Fruit fly (Drosophila melanogaster) whole organism, embryonic: ENCODE data around the gene sisA.
A peak's percentile ranks its signal among the peaks of the same experiment; 100 is the strongest.

Experiments used
- Bteb2 ChIP-seq: fragments of 200-800 bp; sonication (Bioruptor generic); optimal IDR thresholded peaks from 2 replicates; lab custom pipeline; 2016; ENCODE audit warnings: missing biosample characterization, missing genetic modification characterization
- CG11247 ChIP-seq: fragments of 200-800 bp; sonication (Bioruptor generic); IDR thresholded peaks from 2 replicates; pipeline ENCODE4 v1.3.6; 2022; ENCODE audit warnings: missing biosample characterization, missing genetic modification characterization
- CG11695 ChIP-seq: fragments of 200-800 bp; sonication (Bioruptor generic); IDR thresholded peaks from 3 replicates; pipeline ENCODE4 v1.3.6; 2022; ENCODE audit warnings: missing biosample characterization, missing genetic modification characterization
- CG12219 ChIP-seq: fragments of 200-800 bp; sonication (Bioruptor generic); optimal IDR thresholded peaks from 3 replicates; lab custom pipeline; 2018; ENCODE audit warnings: missing biosample characterization, mild to moderate bottlenecking, missing genetic modification characterization
- CG13624 ChIP-seq: fragments of 200-800 bp; sonication (Bioruptor generic); optimal IDR thresholded peaks from 2 replicates; lab custom pipeline; 2016; ENCODE audit warnings: missing biosample characterization, missing genetic modification characterization
- CG14050 ChIP-seq: fragments of 200-800 bp; sonication (Bioruptor generic); IDR thresholded peaks from 3 replicates; pipeline ENCODE4 v1.3.6; 2022; ENCODE audit warnings: missing biosample characterization, missing genetic modification characterization
- CG14965 ChIP-seq: fragments of 200-800 bp; sonication (Bioruptor generic); optimal IDR thresholded peaks from 2 replicates; lab custom pipeline; 2016; ENCODE audit warnings: missing biosample characterization, missing genetic modification characterization, borderline replicate concordance
- CG17361 ChIP-seq: fragments of 200-800 bp; sonication (Bioruptor generic); IDR thresholded peaks from 3 replicates; pipeline ENCODE4 v1.3.6; 2022; ENCODE audit warnings: missing biosample characterization, missing genetic modification characterization
- CG31388 ChIP-seq: fragments of 200-800 bp; sonication (Bioruptor generic); optimal IDR thresholded peaks from 2 replicates; lab custom pipeline; 2016; ENCODE audit warnings: missing biosample characterization, missing genetic modification characterization
- CG3163 ChIP-seq: fragments of 200-800 bp; sonication (Bioruptor generic); optimal IDR thresholded peaks from 3 replicates; lab custom pipeline; 2016; ENCODE audit warnings: missing biosample characterization, missing genetic modification characterization
- CG33213 ChIP-seq: fragments of 200-800 bp; sonication (Bioruptor generic); optimal IDR thresholded peaks from 3 replicates; lab custom pipeline; 2016; ENCODE audit warnings: missing biosample characterization, missing genetic modification characterization
- CG3838 ChIP-seq: fragments of 200-800 bp; sonication (Bioruptor generic); optimal IDR thresholded peaks from 3 replicates; lab custom pipeline; 2016; ENCODE audit warnings: missing biosample characterization, missing genetic modification characterization
- CG4328 ChIP-seq: fragments of 200-800 bp; sonication (Bioruptor generic); optimal IDR thresholded peaks from 3 replicates; lab custom pipeline; 2017; ENCODE audit warnings: missing biosample characterization, missing genetic modification reagents, missing genetic modification characterization
- CG6272 ChIP-seq: fragments of 200-800 bp; sonication (Bioruptor generic); IDR thresholded peaks from 2 replicates; pipeline ENCODE4 v1.3.6; 2022; ENCODE audit warnings: missing biosample characterization, missing genetic modification characterization
- CG7556 ChIP-seq: fragments of 200-800 bp; sonication (Bioruptor generic); optimal IDR thresholded peaks from 2 replicates; lab custom pipeline; 2017; ENCODE audit warnings: missing biosample characterization, mild to moderate bottlenecking, missing genetic modification characterization
- CG8388 ChIP-seq: fragments of 200-800 bp; sonication (Bioruptor generic); optimal IDR thresholded peaks from 2 replicates; lab custom pipeline; 2019; ENCODE audit warnings: missing biosample characterization, mild to moderate bottlenecking, missing genetic modification characterization, moderate library complexity
- CG8765 ChIP-seq: fragments of 200-800 bp; sonication (Bioruptor generic); IDR thresholded peaks from 2 replicates; pipeline ENCODE4 v1.3.6; 2022; ENCODE audit warnings: missing biosample characterization, missing genetic modification characterization
- CG8944 ChIP-seq: fragments of 200-800 bp; sonication (Bioruptor generic); optimal IDR thresholded peaks from 3 replicates; lab custom pipeline; 2016; ENCODE audit warnings: missing biosample characterization, missing genetic modification characterization
- CG9727 ChIP-seq: fragments of 200-800 bp; sonication (Bioruptor generic); optimal IDR thresholded peaks from 3 replicates; lab custom pipeline; 2017; ENCODE audit warnings: missing biosample characterization, mild to moderate bottlenecking, missing genetic modification characterization
- CG9876 ChIP-seq: fragments of 200-800 bp; sonication (Bioruptor generic); optimal IDR thresholded peaks from 2 replicates; lab custom pipeline; 2016; ENCODE audit warnings: missing biosample characterization, missing genetic modification characterization
- CrebB ChIP-seq: fragments of 200-800 bp; sonication (Bioruptor generic); optimal IDR thresholded peaks from 3 replicates; lab custom pipeline; 2018; ENCODE audit warnings: missing biosample characterization, mild to moderate bottlenecking, missing genetic modification characterization
- Dbx ChIP-seq: fragments of 200-800 bp; sonication (Bioruptor generic); IDR thresholded peaks from 3 replicates; pipeline ENCODE4 v1.3.6; 2022; ENCODE audit warnings: missing biosample characterization, missing genetic modification characterization
- Drgx ChIP-seq: fragments of 200-800 bp; sonication (Bioruptor generic); IDR thresholded peaks from 2 replicates; pipeline ENCODE4 v1.3.6; 2022; ENCODE audit warnings: missing biosample characterization, missing genetic modification characterization
- E2f1 ChIP-seq: fragments of 200-800 bp; sonication (Bioruptor generic); IDR thresholded peaks from 2 replicates; pipeline ENCODE4 v1.3.6; 2022; ENCODE audit warnings: missing biosample characterization, missing genetic modification characterization
- HLH4C ChIP-seq: fragments of 200-800 bp; sonication (Bioruptor generic); IDR thresholded peaks from 3 replicates; pipeline ENCODE4 v1.3.6; 2022; ENCODE audit warnings: missing biosample characterization, missing genetic modification characterization; ENCODE audit not compliant: partially characterized antibody
- HLHmδ ChIP-seq: fragments of 200-800 bp; sonication (Bioruptor generic); optimal IDR thresholded peaks from 2 replicates; lab custom pipeline; 2018; ENCODE audit warnings: missing biosample characterization, mild to moderate bottlenecking, missing genetic modification characterization, moderate library complexity
- Hey ChIP-seq: fragments of 200-800 bp; sonication (Bioruptor generic); optimal IDR thresholded peaks from 3 replicates; lab custom pipeline; 2018; ENCODE audit warnings: missing biosample characterization, mild to moderate bottlenecking, missing genetic modification characterization
- Lpt ChIP-seq: fragments of >200 bp; optimal IDR thresholded peaks from 2 replicates; lab custom pipeline; 2018; ENCODE audit warnings: missing biosample characterization, missing genetic modification characterization
- MBD-R2 ChIP-seq: fragments of 200-800 bp; sonication (Bioruptor generic); IDR thresholded peaks from 2 replicates; pipeline ENCODE4 v1.3.6; 2022; ENCODE audit warnings: missing biosample characterization, missing genetic modification characterization
- Mes4 ChIP-seq: fragments of 200-800 bp; sonication (Bioruptor generic); optimal IDR thresholded peaks from 2 replicates; lab custom pipeline; 2016; ENCODE audit warnings: missing biosample characterization, missing genetic modification characterization
- NC2α ChIP-seq: fragments of 200-800 bp; sonication (Bioruptor generic); optimal IDR thresholded peaks from 2 replicates; lab custom pipeline; 2016; ENCODE audit warnings: missing biosample characterization, missing genetic modification characterization
- Neu2 ChIP-seq: fragments of 200-800 bp; sonication (Bioruptor generic); optimal IDR thresholded peaks from 3 replicates; lab custom pipeline; 2016; ENCODE audit warnings: missing biosample characterization, missing genetic modification characterization, borderline replicate concordance
- Nf-YB ChIP-seq: fragments of 200-800 bp; sonication (Bioruptor generic); optimal IDR thresholded peaks from 3 replicates; lab custom pipeline; 2019; ENCODE audit warnings: missing biosample characterization, mild to moderate bottlenecking, missing genetic modification characterization, moderate library complexity
- Oli ChIP-seq: fragments of 200-800 bp; sonication (Bioruptor generic); optimal IDR thresholded peaks from 2 replicates; lab custom pipeline; 2018; ENCODE audit warnings: missing biosample characterization, mild to moderate bottlenecking, missing genetic modification characterization, moderate library complexity
- Sin3A ChIP-seq: fragments of >200 bp; optimal IDR thresholded peaks from 2 replicates; lab custom pipeline; 2018
- Sox102F ChIP-seq: fragments of 200-800 bp; sonication (Bioruptor generic); optimal IDR thresholded peaks from 2 replicates; lab custom pipeline; 2018; ENCODE audit warnings: missing biosample characterization, mild to moderate bottlenecking, missing genetic modification characterization, moderate library complexity
- Ssrp ChIP-seq: fragments of 200-800 bp; sonication (Bioruptor generic); optimal IDR thresholded peaks from 2 replicates; lab custom pipeline; 2018; ENCODE audit warnings: missing biosample characterization, mild to moderate bottlenecking, missing genetic modification characterization, moderate library complexity
- Xbp1 ChIP-seq: fragments of 200-800 bp; sonication (Bioruptor generic); optimal IDR thresholded peaks from 3 replicates; lab custom pipeline; 2016; ENCODE audit warnings: missing biosample characterization, mild to moderate bottlenecking, missing genetic modification characterization
- ara ChIP-seq: fragments of 200-800 bp; sonication (Bioruptor generic); IDR thresholded peaks from 2 replicates; pipeline ENCODE4 v1.3.6; 2022; ENCODE audit warnings: missing biosample characterization, missing genetic modification characterization
- bab2 ChIP-seq: fragments of 200-800 bp; sonication (Bioruptor generic); optimal IDR thresholded peaks from 2 replicates; lab custom pipeline; 2016; ENCODE audit warnings: missing biosample characterization, missing genetic modification characterization
- caup ChIP-seq: fragments of 200-800 bp; sonication (Bioruptor generic); optimal IDR thresholded peaks from 3 replicates; lab custom pipeline; 2017; ENCODE audit warnings: missing biosample characterization, mild to moderate bottlenecking, missing genetic modification characterization, moderate library complexity; ENCODE audit not compliant: severe bottlenecking
- crol ChIP-seq: fragments of 200-800 bp; sonication (Bioruptor generic); IDR thresholded peaks from 2 replicates; pipeline ENCODE4 v1.3.6; 2022; ENCODE audit warnings: missing biosample characterization, missing genetic modification characterization
- dimm ChIP-seq: fragments of 200-800 bp; sonication (Bioruptor generic); IDR thresholded peaks from 2 replicates; pipeline ENCODE4 v1.3.6; 2022; ENCODE audit warnings: missing biosample characterization, missing genetic modification characterization
- dm ChIP-seq: fragments of 200-800 bp; sonication (Bioruptor generic); optimal IDR thresholded peaks from 3 replicates; lab custom pipeline; 2016; ENCODE audit warnings: missing biosample characterization, missing genetic modification characterization
- dpn ChIP-seq, 2 experiments: fragments of 200-800 bp; sonication (Bioruptor generic); optimal IDR thresholded peaks; 3 replicates each; lab custom pipeline; 2016; ENCODE audit warnings: missing biosample characterization in 2 of 2, missing genetic modification characterization in 2 of 2
- fd96Cb ChIP-seq: fragments of 200-800 bp; sonication (Bioruptor generic); optimal IDR thresholded peaks from 2 replicates; lab custom pipeline; 2018; ENCODE audit warnings: missing biosample characterization, mild to moderate bottlenecking, missing genetic modification characterization, moderate library complexity
- gce ChIP-seq: fragments of 200-800 bp; sonication (Bioruptor generic); IDR thresholded peaks from 3 replicates; pipeline ENCODE4 v1.3.6; 2022; ENCODE audit warnings: missing biosample characterization, missing genetic modification characterization
- kah ChIP-seq: fragments of 200-800 bp; sonication (Bioruptor generic); optimal IDR thresholded peaks from 2 replicates; lab custom pipeline; 2018; ENCODE audit warnings: missing biosample characterization, mild to moderate bottlenecking, missing genetic modification characterization
- luna ChIP-seq: fragments of 200-800 bp; sonication (Bioruptor generic); optimal IDR thresholded peaks from 2 replicates; lab custom pipeline; 2016; ENCODE audit warnings: missing biosample characterization, missing genetic modification characterization
- maf-S ChIP-seq: fragments of 200-800 bp; sonication (Bioruptor generic); optimal IDR thresholded peaks from 2 replicates; lab custom pipeline; 2016; ENCODE audit warnings: missing biosample characterization, missing genetic modification characterization
- pfk ChIP-seq: fragments of 200-800 bp; sonication (Bioruptor generic); optimal IDR thresholded peaks from 2 replicates; lab custom pipeline; 2018; ENCODE audit warnings: missing biosample characterization, mild to moderate bottlenecking, missing genetic modification characterization, moderate library complexity
- pnt ChIP-seq: fragments of 200-800 bp; sonication (Bioruptor generic); optimal IDR thresholded peaks from 3 replicates; lab custom pipeline; 2016; ENCODE audit warnings: missing biosample characterization, missing genetic modification characterization
- pum ChIP-seq: fragments of 200-800 bp; sonication (Bioruptor generic); optimal IDR thresholded peaks from 2 replicates; lab custom pipeline; 2016; ENCODE audit warnings: missing biosample characterization, missing genetic modification characterization
- usp ChIP-seq: fragments of >200 bp; optimal IDR thresholded peaks from 2 replicates; lab custom pipeline; 2017; ENCODE audit warnings: missing biosample characterization, missing genetic modification characterization

Gene sisA

DNA sequence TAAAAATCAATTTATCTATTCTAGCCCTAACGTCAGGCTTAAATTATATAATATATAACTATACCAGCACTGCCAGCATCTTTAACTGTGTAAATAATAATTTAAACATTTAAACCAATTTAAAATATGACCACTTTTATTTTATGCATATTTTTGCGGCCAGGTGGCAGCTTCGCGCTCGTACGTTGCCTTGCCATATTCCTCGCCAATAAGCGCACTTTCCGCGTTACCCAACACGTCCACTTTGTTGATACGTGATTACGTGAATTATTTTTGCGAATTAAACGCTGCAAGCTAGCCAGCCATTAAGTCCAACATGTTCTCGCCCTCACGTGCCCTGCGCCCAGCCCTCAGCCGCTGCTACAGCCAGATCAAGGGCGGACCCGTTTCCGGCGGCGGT is 27.6 kb upstream of the sisA start, which contains the start of gene NdufV3 (continued):
- TF ChIP-seq ara: no peak
- no peak for TF ChIP-seq maf-S
- no peak for TF ChIP-seq CG33213 (GFP tag; lab: Kevin White, UChicago)
- TF ChIP-seq CG3838: no peak
- peak; percentile 30 for TF ChIP-seq Xbp1 (GFP tag; lab: Kevin White, UChicago)
- no peak for TF ChIP-seq usp (GFP tag; lab: Kevin White, UChicago)
- no peak for TF ChIP-seq CG8388
- no peak for TF ChIP-seq CG6272 (GFP tag; lab: Robert Waterston, UW)
- no peak for TF ChIP-seq dm (GFP tag; lab: Kevin White, UChicago)
- no peak for TF ChIP-seq CG9876 (GFP tag; lab: Kevin White, UChicago)
- no peak for TF ChIP-seq CG14965 (GFP tag; lab: Kevin White, UChicago)
- TF ChIP-seq Mes4 (GFP tag; lab: Kevin White, UChicago): no peak
- TF ChIP-seq CG8944 (GFP tag; lab: Kevin White, UChicago): no peak
- TF ChIP-seq luna (GFP tag; lab: Kevin White, UChicago): no peak
- no peak for TF ChIP-seq CG13624 (GFP tag; lab: Kevin White, UChicago)
- TF ChIP-seq CG11247 (GFP tag; lab: Robert Waterston, UW): no peak
- TF ChIP-seq Sin3A: no peak
- TF ChIP-seq CG8765 (GFP tag; lab: Robert Waterston, UW): no peak
- no peak for TF ChIP-seq Ssrp (tag; lab: Kevin White, UChicago)
- no peak for TF ChIP-seq crol (GFP tag; lab: Robert Waterston, UW)
- TF ChIP-seq dimm (GFP tag; lab: Robert Waterston, UW): no peak
- no peak for TF ChIP-seq CG14050 (GFP tag; lab: Robert Waterston, UW)
- TF ChIP-seq Neu2 (GFP tag; lab: Kevin White, UChicago): no peak
- TF ChIP-seq Oli (tag; lab: Kevin White, UChicago): no peak
- no peak for TF ChIP-seq Dbx (GFP tag; lab: Robert Waterston, UW)
- no peak for TF ChIP-seq Bteb2 (GFP tag; lab: Kevin White, UChicago)
- no peak for TF ChIP-seq Drgx (GFP tag; lab: Robert Waterston, UW)
- no peak for TF ChIP-seq fd96Cb (tag; lab: Kevin White, UChicago)
- no peak for TF ChIP-seq CG7556
- TF ChIP-seq pnt (GFP tag; lab: Kevin White, UChicago): no peak
- TF ChIP-seq MBD-R2 (GFP tag; lab: Robert Waterston, UW): peak; percentile 51
- no peak for TF ChIP-seq CG31388
- no peak for TF ChIP-seq CG9727
- TF ChIP-seq CG4328 (GFP tag; lab: Kevin White, UChicago): no peak

DNA sequence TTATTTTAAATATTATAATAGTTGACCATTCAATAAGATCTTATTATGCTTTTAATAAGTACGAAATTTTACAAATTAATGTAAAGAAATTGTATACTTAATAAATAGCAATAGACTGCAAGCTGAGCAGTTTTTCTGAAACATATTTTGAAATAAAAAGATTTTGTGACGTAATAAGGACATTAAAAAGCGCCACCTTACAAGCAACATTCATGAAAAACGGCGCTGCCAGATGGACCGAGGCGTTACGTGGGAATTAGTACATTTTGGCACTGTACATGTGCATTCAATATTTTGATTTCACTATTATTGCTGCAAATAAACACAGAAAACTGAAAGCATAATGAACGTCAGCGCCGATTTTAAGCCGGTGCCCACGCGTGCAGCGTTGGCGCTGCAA is 26.7 kb upstream of the sisA start, which contains the start of gene CG1738:
TSS of gene CG1738 (plus strand) at position 221 of the 400 bp plus-strand sequence.
- TF ChIP-seq dpn (GFP tag; optimal IDR thresholded peaks at IDR 0.05; lab: Kevin White, UChicago) (peak; percentile 1 to 5), gce (GFP tag; lab: Robert Waterston, UW) (no peak), CG17361 (GFP tag; lab: Robert Waterston, UW) (no peak), Hey (tag; lab: Kevin White, UChicago) (no peak), E2f1 (GFP tag; lab: Robert Waterston, UW) (no peak), CG11695 (GFP tag; lab: Robert Waterston, UW) (no peak), kah (GFP tag; lab: Kevin White, UChicago) (no peak), Lpt (GFP tag; lab: Kevin White, UChicago) (no peak), HLHmδ (GFP tag; lab: Kevin White, UChicago) (no peak), pum (no peak), CG12219 (no peak), CG3163 (GFP tag; lab: Kevin White, UChicago) (no peak), NC2α (no peak), CG3838 (no peak), pfk (GFP tag; lab: Kevin White, UChicago) (no peak), CG33213 (GFP tag; lab: Kevin White, UChicago) (no peak), HLH4C (GFP tag; lab: Robert Waterston, UW) (no peak), Nf-YB (no peak), Sox102F (GFP tag; lab: Kevin White, UChicago) (no peak), CrebB (tag; lab: Kevin White, UChicago) (no peak), bab2 (GFP tag; lab: Kevin White, UChicago) (no peak), Oli (tag; lab: Kevin White, UChicago) (no peak), caup (GFP tag; lab: Kevin White, UChicago) (no peak)
